Worm (Caenorhabditis elegans) whole organism, late embryonic: ENCODE results near the gene C27C12.4.

Source experiments
- C38D4.7 ChIP-seq: fragments of 200-800 bp; sonication (Bioruptor generic); optimal IDR thresholded peaks from 2 replicates; lab custom pipeline; 2018; ENCODE audit warnings: mild to moderate bottlenecking, missing genetic modification characterization, moderate library complexity, missing compliant biosample characterization
- nfya-1 ChIP-seq: sonication (generic microtip); optimal IDR thresholded peaks from 2 replicates; lab custom pipeline; 2017; ENCODE audit warnings: missing genetic modification characterization, mild to moderate bottlenecking, missing compliant biosample characterization, antibody characterized with exemption, moderate library complexity
- odd-2 ChIP-seq: sonication (generic microtip); optimal IDR thresholded peaks from 2 replicates; lab custom pipeline; 2017; ENCODE audit warnings: antibody characterized with exemption, mild to moderate bottlenecking, missing genetic modification characterization, missing compliant biosample characterization
- unc-55 ChIP-seq: sonication (generic microtip); optimal IDR thresholded peaks from 2 replicates; lab custom pipeline; 2017; ENCODE audit warnings: missing biosample characterization, missing genetic modification reagents, missing genetic modification characterization

DNA sequence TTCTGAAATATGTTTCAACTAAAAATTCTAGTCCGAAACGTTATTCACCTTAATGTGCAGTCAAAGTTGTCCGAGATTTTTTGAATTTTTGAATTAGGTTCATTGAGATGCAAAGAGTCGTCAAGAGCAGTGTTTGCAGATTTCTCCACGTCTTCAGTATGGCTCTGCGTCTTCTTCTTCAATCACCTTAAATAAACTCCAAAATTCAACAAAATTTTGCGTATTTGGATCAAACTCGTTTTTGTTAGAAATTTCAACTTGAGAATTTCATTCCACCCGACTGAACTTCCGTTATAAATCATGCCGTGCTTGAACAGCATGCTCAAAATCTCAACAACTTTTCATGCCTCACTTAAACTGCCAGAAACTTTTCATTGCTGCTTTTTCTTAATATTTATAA, 41.8 kb upstream of the C27C12.4 start, which contains the start of gene T04C10.3:
- no peak for TF ChIP-seq odd-2
- TF ChIP-seq nfya-1 (tag; lab: Kevin White, UChicago) = no peak
- TF ChIP-seq unc-55 (GFP tag; lab: Kevin White, UChicago) = no peak
- no peak for TF ChIP-seq C38D4.7 (GFP tag; lab: Kevin White, UChicago)
